Fruit fly (Drosophila melanogaster) whole organism, embryonic: Measurements from ENCODE around the gene tral.

Experiments used
- Atf3 ChIP-seq: fragments of 200-800 bp; sonication (Bioruptor generic); optimal IDR thresholded peaks from 3 replicates; lab custom pipeline; 2016; ENCODE audit warnings: missing biosample characterization, missing genetic modification characterization
- Atf6 ChIP-seq: fragments of 200-800 bp; sonication (Bioruptor generic); IDR thresholded peaks from 2 replicates; pipeline ENCODE4 v1.3.6; 2022; ENCODE audit warnings: missing biosample characterization, missing genetic modification characterization
- CG10543 ChIP-seq: fragments of 200-800 bp; sonication (Bioruptor generic); optimal IDR thresholded peaks from 3 replicates; lab custom pipeline; 2017; ENCODE audit warnings: missing biosample characterization, mild to moderate bottlenecking, missing genetic modification characterization, moderate library complexity
- CG10979 ChIP-seq: fragments of 200-800 bp; sonication (Bioruptor generic); optimal IDR thresholded peaks from 2 replicates; lab custom pipeline; 2018; ENCODE audit warnings: missing biosample characterization, mild to moderate bottlenecking, missing genetic modification characterization, moderate library complexity
- CG11456 ChIP-seq: fragments of 200-800 bp; sonication (Bioruptor generic); IDR thresholded peaks from 3 replicates; pipeline ENCODE4 v1.3.6; 2022; ENCODE audit warnings: missing biosample characterization, missing genetic modification characterization
- CG13894 ChIP-seq: fragments of 200-800 bp; sonication (Bioruptor generic); optimal IDR thresholded peaks from 3 replicates; lab custom pipeline; 2018; ENCODE audit warnings: missing biosample characterization, mild to moderate bottlenecking, missing genetic modification characterization, moderate library complexity
- CG16813 ChIP-seq: fragments of 200-800 bp; sonication (Bioruptor generic); IDR thresholded peaks from 3 replicates; pipeline ENCODE4 v1.3.6; 2022; ENCODE audit warnings: missing biosample characterization, missing genetic modification characterization; ENCODE audit not compliant: partially characterized antibody
- CG16863 ChIP-seq: fragments of 200-800 bp; sonication (Bioruptor generic); optimal IDR thresholded peaks from 3 replicates; lab custom pipeline; 2016; ENCODE audit warnings: missing biosample characterization, missing genetic modification characterization
- CG17385 ChIP-seq: fragments of 200-800 bp; sonication (Bioruptor generic); optimal IDR thresholded peaks from 3 replicates; lab custom pipeline; 2018; ENCODE audit warnings: missing biosample characterization, mild to moderate bottlenecking, missing genetic modification characterization
- CG17829 ChIP-seq: fragments of 200-800 bp; optimal IDR thresholded peaks from 2 replicates; lab custom pipeline; 2019; ENCODE audit warnings: missing biosample characterization, mild to moderate bottlenecking, missing genetic modification characterization, moderate library complexity
- CG2129 ChIP-seq: fragments of 200-800 bp; sonication (Bioruptor generic); IDR thresholded peaks from 2 replicates; pipeline ENCODE4 v1.3.6; 2022; ENCODE audit warnings: missing biosample characterization, missing genetic modification characterization; ENCODE audit not compliant: partially characterized antibody
- CG33557 ChIP-seq: fragments of 200-800 bp; sonication (Bioruptor generic); optimal IDR thresholded peaks from 2 replicates; lab custom pipeline; 2019; ENCODE audit warnings: missing biosample characterization, mild to moderate bottlenecking, missing genetic modification characterization, moderate library complexity
- CG3838 ChIP-seq: fragments of 200-800 bp; sonication (Bioruptor generic); optimal IDR thresholded peaks from 3 replicates; lab custom pipeline; 2016; ENCODE audit warnings: missing biosample characterization, missing genetic modification characterization
- CG4328 ChIP-seq: fragments of 200-800 bp; sonication (Bioruptor generic); optimal IDR thresholded peaks from 3 replicates; lab custom pipeline; 2017; ENCODE audit warnings: missing biosample characterization, missing genetic modification reagents, missing genetic modification characterization
- CG4360 ChIP-seq: fragments of 200-800 bp; sonication (Bioruptor generic); IDR thresholded peaks from 2 replicates; pipeline ENCODE4 v1.3.6; 2022; ENCODE audit warnings: missing biosample characterization, missing genetic modification characterization
- CG43689 ChIP-seq: fragments of 200-800 bp; sonication (Bioruptor generic); IDR thresholded peaks from 2 replicates; pipeline ENCODE4 v1.3.6; 2022; ENCODE audit warnings: missing biosample characterization, missing genetic modification characterization
- CG4707 ChIP-seq: fragments of 200-800 bp; sonication (Bioruptor generic); optimal IDR thresholded peaks from 2 replicates; lab custom pipeline; 2018; ENCODE audit warnings: missing biosample characterization, mild to moderate bottlenecking, missing genetic modification characterization, moderate library complexity
- CG6654 ChIP-seq: fragments of 200-800 bp; sonication (Bioruptor generic); optimal IDR thresholded peaks from 2 replicates; lab custom pipeline; 2017; ENCODE audit warnings: missing biosample characterization, mild to moderate bottlenecking, missing genetic modification characterization
- Doc3 ChIP-seq: fragments of 200-800 bp; sonication (Bioruptor generic); IDR thresholded peaks from 3 replicates; pipeline ENCODE4 v1.3.6; 2022; ENCODE audit warnings: missing biosample characterization, missing genetic modification characterization; ENCODE audit not compliant: partially characterized antibody
- Dp ChIP-seq: fragments of 200-800 bp; sonication (Bioruptor generic); optimal IDR thresholded peaks from 2 replicates; lab custom pipeline; 2018; ENCODE audit warnings: missing biosample characterization, mild to moderate bottlenecking, missing genetic modification characterization, moderate library complexity
- Hr39 ChIP-seq: fragments of >200 bp; optimal IDR thresholded peaks from 2 replicates; lab custom pipeline; 2017
- Jarid2 ChIP-seq: fragments of 200-800 bp; sonication (Bioruptor generic); optimal IDR thresholded peaks from 3 replicates; lab custom pipeline; 2017; ENCODE audit warnings: mild to moderate bottlenecking, missing biosample characterization, missing genetic modification reagents, missing genetic modification characterization
- Mad ChIP-seq: fragments of 200-800 bp; sonication (Bioruptor generic); optimal IDR thresholded peaks from 2 replicates; lab custom pipeline; 2016; ENCODE audit warnings: missing biosample characterization, missing genetic modification characterization
- Meics ChIP-seq: fragments of 200-800 bp; sonication (Bioruptor generic); optimal IDR thresholded peaks from 2 replicates; lab custom pipeline; 2017; ENCODE audit warnings: missing biosample characterization, mild to moderate bottlenecking, missing genetic modification characterization
- Oli ChIP-seq: fragments of 200-800 bp; sonication (Bioruptor generic); optimal IDR thresholded peaks from 2 replicates; lab custom pipeline; 2018; ENCODE audit warnings: missing biosample characterization, mild to moderate bottlenecking, missing genetic modification characterization, moderate library complexity
- Opbp ChIP-seq: fragments of 200-800 bp; sonication (Bioruptor generic); IDR thresholded peaks from 3 replicates; pipeline ENCODE4 v1.3.6; 2022; ENCODE audit warnings: missing biosample characterization, missing genetic modification characterization; ENCODE audit not compliant: partially characterized antibody
- ara ChIP-seq: fragments of 200-800 bp; sonication (Bioruptor generic); IDR thresholded peaks from 2 replicates; pipeline ENCODE4 v1.3.6; 2022; ENCODE audit warnings: missing biosample characterization, missing genetic modification characterization
- cato ChIP-seq: fragments of 200-800 bp; sonication (Bioruptor generic); optimal IDR thresholded peaks from 2 replicates; lab custom pipeline; 2016; ENCODE audit warnings: missing biosample characterization, missing genetic modification characterization, borderline replicate concordance
- caup ChIP-seq: fragments of 200-800 bp; sonication (Bioruptor generic); optimal IDR thresholded peaks from 3 replicates; lab custom pipeline; 2017; ENCODE audit warnings: missing biosample characterization, mild to moderate bottlenecking, missing genetic modification characterization, moderate library complexity; ENCODE audit not compliant: severe bottlenecking
- chif ChIP-seq, 2 experiments: fragments of 200-800 bp; sonication (Bioruptor generic); optimal IDR thresholded peaks; 3 replicates each; lab custom pipeline; 2016; ENCODE audit warnings: missing biosample characterization in 2 of 2, missing genetic modification characterization in 2 of 2
- chinmo ChIP-seq: fragments of 200-800 bp; sonication (Bioruptor generic); IDR thresholded peaks from 4 replicates; pipeline ENCODE4 v1.3.6; 2022; ENCODE audit warnings: missing biosample characterization, missing genetic modification characterization; ENCODE audit not compliant: partially characterized antibody
- crol ChIP-seq: fragments of 200-800 bp; sonication (Bioruptor generic); IDR thresholded peaks from 2 replicates; pipeline ENCODE4 v1.3.6; 2022; ENCODE audit warnings: missing biosample characterization, missing genetic modification characterization
- dan ChIP-seq: fragments of 200-800 bp; sonication (Bioruptor generic); IDR thresholded peaks from 2 replicates; pipeline ENCODE4 v1.3.6; 2022; ENCODE audit warnings: missing biosample characterization, missing genetic modification characterization
- esg ChIP-seq: fragments of 200-800 bp; sonication (Bioruptor generic); conservative IDR thresholded peaks from 2 replicates; pipeline ENCODE4 v1.3.6; 2022; ENCODE audit warnings: missing biosample characterization, missing genetic modification characterization
- lola ChIP-seq, 3 experiments: fragments of >200 bp in 2 of 3; fragments of 200-800 bp in 1 of 3; sonication (Bioruptor generic) in 1 of 3; optimal IDR thresholded peaks; 2 replicates each; lab custom pipeline; 2017 to 2019; ENCODE audit warnings: missing biosample characterization in 3 of 3, missing genetic modification characterization in 3 of 3, mild to moderate bottlenecking in 1 of 3, moderate library complexity in 1 of 3
- mirr ChIP-seq: fragments of 200-800 bp; sonication (Bioruptor generic); optimal IDR thresholded peaks from 3 replicates; lab custom pipeline; 2018; ENCODE audit warnings: missing biosample characterization, mild to moderate bottlenecking, missing genetic modification characterization
- nerfin-1 ChIP-seq: fragments of 200-800 bp; sonication (Bioruptor generic); optimal IDR thresholded peaks from 3 replicates; lab custom pipeline; 2019; ENCODE audit warnings: missing biosample characterization, mild to moderate bottlenecking, missing genetic modification characterization, moderate library complexity
- oc ChIP-seq: fragments of 200-800 bp; sonication (Bioruptor generic); optimal IDR thresholded peaks from 2 replicates; lab custom pipeline; 2018; ENCODE audit warnings: missing biosample characterization, mild to moderate bottlenecking, missing genetic modification characterization, moderate library complexity
- phol ChIP-seq: fragments of 200-800 bp; sonication (Bioruptor generic); optimal IDR thresholded peaks from 3 replicates; lab custom pipeline; 2018; ENCODE audit warnings: missing biosample characterization, mild to moderate bottlenecking, missing genetic modification characterization, moderate library complexity
- sd ChIP-seq: fragments of 200-800 bp; sonication (Bioruptor generic); optimal IDR thresholded peaks from 3 replicates; lab custom pipeline; 2018; ENCODE audit warnings: missing biosample characterization, mild to moderate bottlenecking, missing genetic modification characterization, moderate library complexity
- sens ChIP-seq: fragments of 200-800 bp; sonication (Bioruptor generic); peaks from one replicate; lab custom pipeline; 2016; ENCODE audit warnings: missing biosample characterization, missing genetic modification characterization
- sr ChIP-seq: fragments of 200-800 bp; sonication (Bioruptor generic); IDR thresholded peaks from 3 replicates; pipeline ENCODE4 v1.3.6; 2022; ENCODE audit warnings: missing biosample characterization, missing genetic modification characterization
- ssp ChIP-seq: fragments of 200-800 bp; sonication (Bioruptor generic); IDR thresholded peaks from 2 replicates; pipeline ENCODE4 v1.3.6; 2022; ENCODE audit warnings: missing biosample characterization, missing genetic modification characterization
- toy ChIP-seq: fragments of 200-800 bp; sonication (Bioruptor generic); IDR thresholded peaks from 2 replicates; pipeline ENCODE4 v1.3.6; 2022; ENCODE audit warnings: missing biosample characterization, missing genetic modification characterization
- twi ChIP-seq: fragments of 200-800 bp; optimal IDR thresholded peaks from 2 replicates; lab custom pipeline; 2019; ENCODE audit warnings: missing biosample characterization, mild to moderate bottlenecking, missing genetic modification characterization, moderate library complexity
- vvl ChIP-seq: fragments of 200-800 bp; sonication (Bioruptor generic); IDR thresholded peaks from 2 replicates; pipeline ENCODE4 v1.3.6; 2022; ENCODE audit warnings: missing biosample characterization, missing genetic modification characterization
- zfh1 ChIP-seq: fragments of 200-800 bp; sonication (Bioruptor generic); IDR thresholded peaks from 3 replicates; pipeline ENCODE4 v1.3.6; 2022; ENCODE audit warnings: missing biosample characterization, missing genetic modification characterization

The tral gene

dm6 chr3L:12564284-12564683 lies 49.4 kb downstream of the tral start:
- TF ChIP-seq ara (GFP tag; lab: Robert Waterston, UW) (peak; percentile 61), sr (GFP tag; lab: Robert Waterston, UW) (peak; percentile 70; the same call in 2 of the 3 replicates), CG13894 (tag; lab: Kevin White, UChicago) (peak; percentile 78), CG4328 (GFP tag; lab: Kevin White, UChicago) (peak; percentile 37), CG16863 (GFP tag; lab: Kevin White, UChicago) (no peak), crol (GFP tag; lab: Robert Waterston, UW) (peak; percentile 8; the same call in 1 of the 2 replicates), caup (GFP tag; lab: Kevin White, UChicago) (peak; percentile 47), CG10543 (GFP tag; lab: Kevin White, UChicago) (peak; percentile 25), Meics (no peak), CG43689 (GFP tag; lab: Robert Waterston, UW) (no peak), Atf3 (GFP tag; lab: Kevin White, UChicago) (no peak), Jarid2 (GFP tag; lab: Kevin White, UChicago) (no peak), zfh1 (GFP tag; lab: Robert Waterston, UW) (no peak), CG4360 (peak; percentile 32; the same call in 1 of the 2 replicates), CG6654 (GFP tag; lab: Kevin White, UChicago) (no peak), sd (tag; lab: Kevin White, UChicago) (peak; percentile 73), CG17385 (GFP tag; lab: Kevin White, UChicago) (no peak), chinmo (GFP tag; lab: Robert Waterston, UW) (0 out of 4 replicates have a peak, but pooled peaks have one; percentile 38), Hr39 (peak; percentile 8), mirr (GFP tag; lab: Kevin White, UChicago) (peak; percentile 37), esg (no peak), ssp (GFP tag; lab: Robert Waterston, UW) (no peak), toy (GFP tag; lab: Robert Waterston, UW) (no peak), oc (tag; lab: Kevin White, UChicago) (no peak), CG4707 (GFP tag; lab: Kevin White, UChicago) (no peak), Doc3 (no peak)

- TF ChIP-seq crol (GFP tag; lab: Robert Waterston, UW) (peak; percentile 80), CG17829 (tag; lab: Kevin White, UChicago) (no peak), Dp (GFP tag; lab: Kevin White, UChicago) (no peak), twi (tag; lab: Kevin White, UChicago) (peak; percentile 1), ara (GFP tag; lab: Robert Waterston, UW) (peak; percentile 51; the same call in 1 of the 2 replicates), Mad (no peak), CG6654 (GFP tag; lab: Kevin White, UChicago) (no peak), Opbp (GFP tag; lab: Robert Waterston, UW) (0 out of 3 replicates have a peak, but pooled peaks have one; percentile 14), CG11456 (GFP tag; lab: Robert Waterston, UW) (0 out of 3 replicates have a peak, but pooled peaks have one; percentile 18), sr (GFP tag; lab: Robert Waterston, UW) (peak; percentile 94), chif (GFP tag; optimal IDR thresholded peaks at IDR 0.05; lab: Kevin White, UChicago) (no peak), dan (GFP tag; lab: Robert Waterston, UW) (no peak), CG2129 (GFP tag; lab: Robert Waterston, UW) (no peak), vvl (GFP tag; lab: Robert Waterston, UW) (peak; percentile 23; the same call in 1 of the 2 replicates)
These were observed 50.1 kb downstream of the tral start for dm6 chr3L:12564979-12565378.

dm6 chr3L:12565422-12565821 lies 50.6 kb downstream of the tral start:
- TF ChIP-seq lola (GFP tag; optimal IDR thresholded peaks at IDR 0.05; lab: Kevin White, UChicago): peak in 1 of 3 experiments; percentile 35
- no peak for TF ChIP-seq Atf6 (GFP tag; lab: Robert Waterston, UW)
- peak; percentile 43 for TF ChIP-seq CG10979
- TF ChIP-seq Oli (tag; lab: Kevin White, UChicago): peak; percentile 14
- TF ChIP-seq CG33557: peak; percentile 16
- TF ChIP-seq CG17829 (tag; lab: Kevin White, UChicago): peak; percentile 34
- TF ChIP-seq CG16813: no peak
- TF ChIP-seq phol (tag; lab: Kevin White, UChicago): peak; percentile 32
- TF ChIP-seq nerfin-1: peak; percentile 14
- TF ChIP-seq sens: peak; percentile 88
- no peak for TF ChIP-seq CG3838 (GFP tag; lab: Kevin White, UChicago)
- TF ChIP-seq cato (GFP tag; lab: Kevin White, UChicago): no peak
